Worm (Caenorhabditis elegans) whole organism, midembryonic: ENCODE measurements around the gene srw-35.
"Not testable (repeated sequence)": the region's sequence is repeated elsewhere in the genome, so short reads cannot be mapped to it uniquely, and the experiment has no call there.

Experiments
- T22C8.4 ChIP-seq: fragments of 200-800 bp; sonication (Bioruptor generic); IDR thresholded peaks from 2 replicates; pipeline ENCODE4 v1.3.6; 2022; ENCODE audit warnings: missing genetic modification characterization, missing compliant biosample characterization
- cog-1 ChIP-seq: sonication (generic microtip); optimal IDR thresholded peaks from 2 replicates; lab custom pipeline; 2016; ENCODE audit warnings: missing genetic modification characterization, missing compliant biosample characterization
- flt-1 ChIP-seq: fragments of 200-800 bp; sonication (Bioruptor generic); IDR thresholded peaks from 2 replicates; pipeline ENCODE4 v1.3.6; 2022; ENCODE audit warnings: missing genetic modification characterization, missing compliant biosample characterization
- klf-2 ChIP-seq: fragments of 200-800 bp; sonication (Bioruptor generic); conservative IDR thresholded peaks from 2 replicates; pipeline ENCODE4 v1.3.6; 2022; ENCODE audit warnings: missing genetic modification reagents, missing genetic modification characterization, missing compliant biosample characterization
- med-1 ChIP-seq: sonication (generic microtip); optimal IDR thresholded peaks from 2 replicates; lab custom pipeline; 2017; ENCODE audit warnings: missing genetic modification characterization, mild to moderate bottlenecking, missing compliant biosample characterization, antibody characterized with exemption, missing genetic modification reagents; ENCODE audit not compliant: insufficient read depth
- ref-1 ChIP-seq: fragments of 200-800 bp; sonication (Bioruptor generic); conservative IDR thresholded peaks from 2 replicates; pipeline ENCODE4 v1.3.6; 2022; ENCODE audit warnings: missing genetic modification reagents, missing genetic modification characterization, missing compliant biosample characterization
- tab-1 ChIP-seq: fragments of 200-800 bp; sonication (Bioruptor generic); IDR thresholded peaks from 2 replicates; pipeline ENCODE4 v1.3.6; 2022; ENCODE audit warnings: missing genetic modification characterization, missing compliant biosample characterization
- ztf-23 ChIP-seq: fragments of 200-800 bp; sonication (Bioruptor generic); IDR thresholded peaks from 2 replicates; pipeline ENCODE4 v1.3.6; 2022; ENCODE audit warnings: missing genetic modification reagents, missing genetic modification characterization, missing compliant biosample characterization
- ztf-29 ChIP-seq: fragments of 200-800 bp; sonication (Bioruptor generic); IDR thresholded peaks from 2 replicates; pipeline ENCODE4 v1.3.6; 2022; ENCODE audit warnings: missing genetic modification reagents, missing genetic modification characterization, missing compliant biosample characterization

ce11 chrV:16515140-16515539 is 42.8 kb downstream of the srw-35 start, which contains the start of gene F36D3.5:
- not testable (repeated sequence) for TF ChIP-seq cog-1; flt-1; tab-1 (GFP tag; lab: Robert Waterston, UW); med-1; T22C8.4 (GFP tag; lab: Robert Waterston, UW); klf-2 (GFP tag; lab: Robert Waterston, UW); ztf-23 (GFP tag; lab: Robert Waterston, UW); ref-1; ztf-29 (GFP tag; lab: Robert Waterston, UW)
